Fruit fly (Drosophila melanogaster): ENCODE measurements around the gene CG43133.

CG43133 gene

DNA sequence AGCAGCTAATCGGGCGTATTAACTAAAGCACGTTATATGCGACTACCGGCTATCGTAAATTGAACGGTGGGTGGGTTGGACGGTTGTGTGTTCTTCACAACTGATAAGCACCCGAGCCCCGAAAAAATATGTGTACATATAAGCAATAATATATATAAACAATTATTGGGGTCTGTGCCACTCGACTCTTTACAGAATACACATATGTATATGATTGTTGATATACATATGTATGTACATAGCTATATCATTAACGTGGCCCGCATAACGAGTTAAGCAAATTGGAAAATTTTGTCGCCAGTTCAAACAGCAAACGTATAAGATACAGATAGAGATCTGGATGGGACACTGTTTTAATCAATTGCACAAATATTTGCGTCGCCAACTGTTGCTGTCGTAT is 47.3 kb downstream of the CG43133 start:
- TF ChIP-seq zen (tag; optimal IDR thresholded peaks at IDR 0.05): no peak
- TF ChIP-seq Ravus (GFP tag; IDR thresholded peaks at IDR 0.05): no peak
- no peak for TF ChIP-seq CG32772 (GFP tag; IDR thresholded peaks at IDR 0.05)
- no peak for TF ChIP-seq aop (GFP tag; IDR thresholded peaks at IDR 0.05)
- no peak for TF ChIP-seq twi (tag; optimal IDR thresholded peaks at IDR 0.05)
- no peak for TF ChIP-seq Optix (GFP tag; IDR thresholded peaks at IDR 0.05)
- TF ChIP-seq CG6272 (GFP tag; IDR thresholded peaks at IDR 0.05): no peak
- TF ChIP-seq Hey (tag; optimal IDR thresholded peaks at IDR 0.05): peak; percentile 43
- TF ChIP-seq NfI (GFP tag; optimal IDR thresholded peaks at IDR 0.05): peak; percentile 7
- no peak for TF ChIP-seq Hr78 (GFP tag; optimal IDR thresholded peaks at IDR 0.05)
- no peak for TF ChIP-seq CG10274 (GFP tag; optimal IDR thresholded peaks at IDR 0.05)
- no peak for TF ChIP-seq crol (GFP tag; IDR thresholded peaks at IDR 0.05)
- no peak for TF ChIP-seq chn (GFP tag; optimal IDR thresholded peaks at IDR 0.05)
- TF ChIP-seq chm (GFP tag; IDR thresholded peaks at IDR 0.05): no peak
- no peak for TF ChIP-seq Nf-YC (tag; optimal IDR thresholded peaks at IDR 0.05)
- no peak for TF ChIP-seq Taf1 (GFP tag; IDR thresholded peaks at IDR 0.05)
- peak; percentile 51 for TF ChIP-seq Asciz (GFP tag; optimal IDR thresholded peaks at IDR 0.05)
- no peak for TF ChIP-seq onecut (GFP tag; IDR thresholded peaks at IDR 0.05)
- no peak for TF ChIP-seq hth (optimal IDR thresholded peaks at IDR 0.05)
- TF ChIP-seq cad (GFP tag; optimal IDR thresholded peaks at IDR 0.05): no peak
- no peak for TF ChIP-seq dan (GFP tag; IDR thresholded peaks at IDR 0.05)
- TF ChIP-seq kah (GFP tag; optimal IDR thresholded peaks at IDR 0.05): no peak
- no peak for TF ChIP-seq zen2 (GFP tag; IDR thresholded peaks at IDR 0.05; ENCODE audit: partially characterized antibody)
- TF ChIP-seq CG13775 (GFP tag; optimal IDR thresholded peaks at IDR 0.05): no peak
- no peak for TF ChIP-seq CG15269 (tag; optimal IDR thresholded peaks at IDR 0.05)
- no peak for TF ChIP-seq Ssrp (tag; optimal IDR thresholded peaks at IDR 0.05)
- TF ChIP-seq CG4424 (GFP tag; optimal IDR thresholded peaks at IDR 0.05): no peak
- TF ChIP-seq zfh1 (GFP tag; IDR thresholded peaks at IDR 0.05): no peak
- no peak for TF ChIP-seq Elba2 (GFP tag; optimal IDR thresholded peaks at IDR 0.05)
- TF ChIP-seq CG14441 (GFP tag; IDR thresholded peaks at IDR 0.05): no peak
- peak; percentile 2 for TF ChIP-seq CG9817 (tag; optimal IDR thresholded peaks at IDR 0.05)
- no peak for TF ChIP-seq CG3995 (GFP tag; optimal IDR thresholded peaks at IDR 0.05)
- no peak for TF ChIP-seq Ptx1 (GFP tag; IDR thresholded peaks at IDR 0.05)
- no peak for TF ChIP-seq HmgD (GFP tag; optimal IDR thresholded peaks at IDR 0.05)
- no peak for TF ChIP-seq CG18476 (GFP tag; optimal IDR thresholded peaks at IDR 0.05)
- TF ChIP-seq hkb (optimal IDR thresholded peaks at IDR 0.05): no peak
- TF ChIP-seq hkb (GFP tag; IDR thresholded peaks at IDR 0.05): 0 out of 2 replicates have a peak, but pooled peaks have one; percentile 40
- TF ChIP-seq CG11456 (GFP tag; IDR thresholded peaks at IDR 0.05): no peak
- no peak for TF ChIP-seq CG2202 (tag; optimal IDR thresholded peaks at IDR 0.05)
- TF ChIP-seq Oaz (GFP tag; IDR thresholded peaks at IDR 0.05): no peak
- TF ChIP-seq trem (tag; optimal IDR thresholded peaks at IDR 0.05): no peak
- TF ChIP-seq tll (GFP tag; optimal IDR thresholded peaks at IDR 0.05): no peak
- no peak for TF ChIP-seq CG7745 (tag; optimal IDR thresholded peaks at IDR 0.05)
- TF ChIP-seq luna (GFP tag; optimal IDR thresholded peaks at IDR 0.05): no peak
- TF ChIP-seq Kr (GFP tag; optimal IDR thresholded peaks at IDR 0.05): no peak
- no peak for TF ChIP-seq Mes4 (GFP tag; optimal IDR thresholded peaks at IDR 0.05)
- no peak for TF ChIP-seq corto (GFP tag; optimal IDR thresholded peaks at IDR 0.05)
- no peak for TF ChIP-seq Atf6 (GFP tag; IDR thresholded peaks at IDR 0.05)
- TF ChIP-seq Dfd (GFP tag; optimal IDR thresholded peaks at IDR 0.05): no peak
- no peak for TF ChIP-seq HLH54F (GFP tag; optimal IDR thresholded peaks at IDR 0.05)
- TF ChIP-seq CG33557 (GFP tag; optimal IDR thresholded peaks at IDR 0.05): no peak
- no peak for TF ChIP-seq CG9215 (GFP tag; IDR thresholded peaks at IDR 0.05)
- TF ChIP-seq CG10366 (GFP tag; IDR thresholded peaks at IDR 0.05): no peak
